Fruit fly (Drosophila melanogaster) whole organism, embryonic: ENCODE data around the gene CG42258.

Source experiments
- Blimp-1 ChIP-seq: fragments of 200-800 bp; sonication (Bioruptor generic); optimal IDR thresholded peaks from 3 replicates; lab custom pipeline; 2018; ENCODE audit warnings: missing biosample characterization, missing genetic modification characterization, mild to moderate bottlenecking, moderate library complexity, missing genetic modification reagents
- Bteb2 ChIP-seq: fragments of 200-800 bp; sonication (Bioruptor generic); optimal IDR thresholded peaks from 2 replicates; lab custom pipeline; 2016; ENCODE audit warnings: missing biosample characterization, missing genetic modification characterization
- CG10274 ChIP-seq: fragments of 200-800 bp; sonication (Bioruptor generic); optimal IDR thresholded peaks from 3 replicates; lab custom pipeline; 2017; ENCODE audit warnings: missing biosample characterization, mild to moderate bottlenecking, missing genetic modification characterization
- CG10366 ChIP-seq: fragments of 200-800 bp; sonication (Bioruptor generic); IDR thresholded peaks from 2 replicates; pipeline ENCODE4 v1.3.6; 2022; ENCODE audit warnings: missing biosample characterization, missing genetic modification characterization
- CG11093 ChIP-seq: fragments of 200-800 bp; sonication (Bioruptor generic); IDR thresholded peaks from 3 replicates; pipeline ENCODE4 v1.3.6; 2022; ENCODE audit warnings: missing biosample characterization, missing genetic modification characterization
- CG11398 ChIP-seq: fragments of 200-800 bp; sonication (Bioruptor generic); optimal IDR thresholded peaks from 2 replicates; lab custom pipeline; 2016; ENCODE audit warnings: missing biosample characterization, missing genetic modification characterization
- CG11723 ChIP-seq: fragments of 200-800 bp; sonication (Bioruptor generic); optimal IDR thresholded peaks from 2 replicates; lab custom pipeline; 2017; ENCODE audit warnings: missing biosample characterization, mild to moderate bottlenecking, missing genetic modification characterization
- CG14710 ChIP-seq: fragments of 200-800 bp; sonication (Bioruptor generic); optimal IDR thresholded peaks from 3 replicates; lab custom pipeline; 2019; ENCODE audit warnings: missing biosample characterization, mild to moderate bottlenecking, missing genetic modification characterization, moderate library complexity
- CG1647 ChIP-seq: fragments of 200-800 bp; sonication (Bioruptor generic); optimal IDR thresholded peaks from 3 replicates; lab custom pipeline; 2016; ENCODE audit warnings: missing biosample characterization, missing genetic modification characterization
- CG16779 ChIP-seq: fragments of 200-800 bp; sonication (Bioruptor generic); IDR thresholded peaks from 2 replicates; pipeline ENCODE4 v1.3.6; 2022; ENCODE audit warnings: missing biosample characterization, missing genetic modification characterization
- CG1792 ChIP-seq: fragments of 200-800 bp; sonication (Bioruptor generic); optimal IDR thresholded peaks from 2 replicates; lab custom pipeline; 2016; ENCODE audit warnings: missing biosample characterization, missing genetic modification characterization
- CG31224 ChIP-seq: fragments of 200-800 bp; sonication (Bioruptor generic); IDR thresholded peaks from 2 replicates; pipeline ENCODE4 v1.3.6; 2022; ENCODE audit warnings: missing biosample characterization, missing genetic modification characterization
- CG32767 ChIP-seq: fragments of 200-800 bp; sonication (Bioruptor generic); IDR thresholded peaks from 2 replicates; pipeline ENCODE4 v1.3.6; 2022; ENCODE audit warnings: missing biosample characterization, missing genetic modification characterization
- CG34422 ChIP-seq: fragments of 200-800 bp; sonication (Bioruptor generic); IDR thresholded peaks from 3 replicates; pipeline ENCODE4 v1.3.6; 2022; ENCODE audit warnings: missing biosample characterization, missing genetic modification characterization
- CG6254 ChIP-seq: fragments of 200-800 bp; sonication (Bioruptor generic); optimal IDR thresholded peaks from 3 replicates; lab custom pipeline; 2017; ENCODE audit warnings: mild to moderate bottlenecking, missing biosample characterization, missing genetic modification reagents, missing genetic modification characterization
- CG6813 ChIP-seq: fragments of 200-800 bp; sonication (Bioruptor generic); optimal IDR thresholded peaks from 2 replicates; lab custom pipeline; 2017; ENCODE audit warnings: missing biosample characterization, missing genetic modification characterization, mild to moderate bottlenecking, moderate library complexity, missing genetic modification reagents
- CG8359 ChIP-seq: fragments of 200-800 bp; sonication (Bioruptor generic); optimal IDR thresholded peaks from 2 replicates; lab custom pipeline; 2017; ENCODE audit warnings: missing biosample characterization, mild to moderate bottlenecking, missing genetic modification characterization, borderline replicate concordance
- CTCF ChIP-seq: fragments of 200-800 bp; sonication (Bioruptor generic); optimal IDR thresholded peaks from 2 replicates; lab custom pipeline; 2017; ENCODE audit warnings: missing biosample characterization, mild to moderate bottlenecking, missing genetic modification characterization, moderate library complexity
- Deaf1 ChIP-seq: fragments of 200-800 bp; optimal IDR thresholded peaks from 3 replicates; lab custom pipeline; 2019; ENCODE audit warnings: missing biosample characterization, mild to moderate bottlenecking, missing genetic modification characterization, moderate library complexity
- ERR ChIP-seq: fragments of 200-800 bp; sonication (Bioruptor generic); optimal IDR thresholded peaks from 2 replicates; lab custom pipeline; 2016; ENCODE audit warnings: missing biosample characterization, missing genetic modification characterization
- Elba2 ChIP-seq: fragments of 200-800 bp; sonication (Bioruptor generic); optimal IDR thresholded peaks from 3 replicates; lab custom pipeline; 2016; ENCODE audit warnings: missing biosample characterization, missing genetic modification characterization
- Mrtf ChIP-seq: fragments of 200-800 bp; sonication (Bioruptor generic); IDR thresholded peaks from 3 replicates; pipeline ENCODE4 v1.3.6; 2022; ENCODE audit warnings: missing biosample characterization, missing genetic modification characterization
- NK7.1 ChIP-seq: fragments of 200-800 bp; sonication (Bioruptor generic); optimal IDR thresholded peaks from 3 replicates; lab custom pipeline; 2016; ENCODE audit warnings: missing biosample characterization, missing genetic modification characterization
- Nf-YC ChIP-seq: fragments of 200-800 bp; optimal IDR thresholded peaks from 3 replicates; lab custom pipeline; 2019; ENCODE audit warnings: missing biosample characterization, mild to moderate bottlenecking, missing genetic modification characterization, moderate library complexity
- NfI ChIP-seq: fragments of 200-800 bp; sonication (Bioruptor generic); optimal IDR thresholded peaks from 3 replicates; lab custom pipeline; 2018; ENCODE audit warnings: missing biosample characterization, mild to moderate bottlenecking, missing genetic modification characterization, moderate library complexity
- Rx ChIP-seq: fragments of 200-800 bp; sonication (Bioruptor generic); IDR thresholded peaks from 2 replicates; pipeline ENCODE4 v1.3.6; 2022; ENCODE audit warnings: missing biosample characterization, missing genetic modification characterization
- Sin3A ChIP-seq: fragments of >200 bp; optimal IDR thresholded peaks from 2 replicates; lab custom pipeline; 2018
- Sry-δ ChIP-seq: fragments of 200-800 bp; sonication (Bioruptor generic); optimal IDR thresholded peaks from 2 replicates; lab custom pipeline; 2016; ENCODE audit warnings: missing biosample characterization, missing genetic modification characterization
- ab ChIP-seq: fragments of 200-800 bp; sonication (Bioruptor generic); optimal IDR thresholded peaks from 2 replicates; lab custom pipeline; 2016; ENCODE audit warnings: missing biosample characterization, missing genetic modification characterization
- aop ChIP-seq: fragments of 200-800 bp; sonication (Bioruptor generic); IDR thresholded peaks from 2 replicates; pipeline ENCODE4 v1.3.6; 2022; ENCODE audit warnings: missing biosample characterization, missing genetic modification characterization
- ara ChIP-seq: fragments of 200-800 bp; sonication (Bioruptor generic); IDR thresholded peaks from 2 replicates; pipeline ENCODE4 v1.3.6; 2022; ENCODE audit warnings: missing biosample characterization, missing genetic modification characterization
- az2 ChIP-seq: fragments of 200-800 bp; sonication (Bioruptor generic); optimal IDR thresholded peaks from 3 replicates; lab custom pipeline; 2016; ENCODE audit warnings: missing biosample characterization, missing genetic modification characterization
- bab2 ChIP-seq: fragments of 200-800 bp; sonication (Bioruptor generic); optimal IDR thresholded peaks from 2 replicates; lab custom pipeline; 2016; ENCODE audit warnings: missing biosample characterization, missing genetic modification characterization
- bsh ChIP-seq, 2 experiments: fragments of 200-800 bp; sonication (Bioruptor generic); optimal IDR thresholded peaks; 2 replicates each; lab custom pipeline; 2017 to 2018; ENCODE audit warnings: mild to moderate bottlenecking in 2 of 2, missing biosample characterization in 2 of 2, missing genetic modification characterization in 2 of 2, moderate library complexity in 1 of 2
- dan ChIP-seq: fragments of 200-800 bp; sonication (Bioruptor generic); IDR thresholded peaks from 2 replicates; pipeline ENCODE4 v1.3.6; 2022; ENCODE audit warnings: missing biosample characterization, missing genetic modification characterization
- fru ChIP-seq: fragments of >200 bp; optimal IDR thresholded peaks from 2 replicates; lab custom pipeline; 2017
- ham ChIP-seq: fragments of 200-800 bp; sonication (Bioruptor generic); IDR thresholded peaks from 2 replicates; pipeline ENCODE4 v1.3.6; 2022; ENCODE audit warnings: missing biosample characterization, missing genetic modification characterization
- hb ChIP-seq: fragments of 200-800 bp; sonication (Bioruptor generic); IDR thresholded peaks from 3 replicates; pipeline ENCODE4 v1.3.6; 2022; ENCODE audit warnings: missing biosample characterization, missing genetic modification characterization; ENCODE audit not compliant: partially characterized antibody
- jigr1 ChIP-seq: fragments of 200-800 bp; sonication (Bioruptor generic); IDR thresholded peaks from 3 replicates; pipeline ENCODE4 v1.3.6; 2022; ENCODE audit warnings: missing biosample characterization, missing genetic modification characterization
- nmo ChIP-seq: fragments of 200-800 bp; sonication (Bioruptor generic); optimal IDR thresholded peaks from 2 replicates; lab custom pipeline; 2018; ENCODE audit warnings: missing biosample characterization, mild to moderate bottlenecking, missing genetic modification characterization, moderate library complexity
- nom ChIP-seq: fragments of 200-800 bp; sonication (Bioruptor generic); optimal IDR thresholded peaks from 2 replicates; lab custom pipeline; 2017; ENCODE audit warnings: missing biosample characterization, missing genetic modification characterization, mild to moderate bottlenecking, moderate library complexity, missing genetic modification reagents
- pnt ChIP-seq: fragments of 200-800 bp; sonication (Bioruptor generic); optimal IDR thresholded peaks from 3 replicates; lab custom pipeline; 2016; ENCODE audit warnings: missing biosample characterization, missing genetic modification characterization
- rib ChIP-seq: fragments of 200-800 bp; sonication (Bioruptor generic); IDR thresholded peaks from 2 replicates; pipeline ENCODE4 v1.3.6; 2022; ENCODE audit warnings: missing biosample characterization, missing genetic modification characterization
- run ChIP-seq: fragments of 200-800 bp; sonication (Bioruptor generic); optimal IDR thresholded peaks from 3 replicates; lab custom pipeline; 2018; ENCODE audit warnings: missing biosample characterization, mild to moderate bottlenecking, missing genetic modification characterization
- schlank ChIP-seq: fragments of 200-800 bp; sonication (Bioruptor generic); optimal IDR thresholded peaks from 2 replicates; lab custom pipeline; 2018; ENCODE audit warnings: missing biosample characterization, mild to moderate bottlenecking, missing genetic modification characterization
- so ChIP-seq: fragments of 200-800 bp; sonication (Bioruptor generic); IDR thresholded peaks from 3 replicates; pipeline ENCODE4 v1.3.6; 2022; ENCODE audit warnings: missing biosample characterization, missing genetic modification characterization
- sr ChIP-seq: fragments of 200-800 bp; sonication (Bioruptor generic); IDR thresholded peaks from 3 replicates; pipeline ENCODE4 v1.3.6; 2022; ENCODE audit warnings: missing biosample characterization, missing genetic modification characterization
- tin ChIP-seq: fragments of 200-800 bp; sonication (Bioruptor generic); optimal IDR thresholded peaks from 3 replicates; lab custom pipeline; 2016; ENCODE audit warnings: missing biosample characterization, missing genetic modification characterization
- tna ChIP-seq: fragments of 200-800 bp; sonication (Bioruptor generic); IDR thresholded peaks from 2 replicates; pipeline ENCODE4 v1.3.6; 2022; ENCODE audit warnings: missing biosample characterization, missing genetic modification characterization; ENCODE audit not compliant: partially characterized antibody
- vfl ChIP-seq: fragments of 200-800 bp; sonication (Bioruptor generic); optimal IDR thresholded peaks from 2 replicates; lab custom pipeline; 2016; ENCODE audit warnings: missing biosample characterization, missing genetic modification characterization
- vvl ChIP-seq: fragments of 200-800 bp; sonication (Bioruptor generic); IDR thresholded peaks from 2 replicates; pipeline ENCODE4 v1.3.6; 2022; ENCODE audit warnings: missing biosample characterization, missing genetic modification characterization
- zfh2 ChIP-seq: fragments of 200-800 bp; sonication (Bioruptor generic); optimal IDR thresholded peaks from 2 replicates; lab custom pipeline; 2016; ENCODE audit warnings: missing biosample characterization, missing genetic modification characterization

CG42258 gene

dm6 chrX:12473953-12474468, 10.7 kb downstream of the CG42258 start (continued):
- TF ChIP-seq Elba2 (GFP tag; lab: Kevin White, UChicago) (no peak), schlank (tag; lab: Kevin White, UChicago) (peak; percentile 48), hb (GFP tag; lab: Robert Waterston, UW) (no peak), CG1647 (GFP tag; lab: Kevin White, UChicago) (no peak), aop (no peak), fru (no peak), zfh2 (peak; percentile 6), vfl (no peak), tna (GFP tag; lab: Robert Waterston, UW) (no peak), az2 (GFP tag; lab: Kevin White, UChicago) (peak; percentile 64), CG10274 (peak; percentile 39), Mrtf (GFP tag; lab: Robert Waterston, UW) (0 out of 3 replicates have a peak, but pooled peaks have one; percentile 52), so (GFP tag; lab: Robert Waterston, UW) (peak; percentile 82), CG6254 (GFP tag; lab: Kevin White, UChicago) (peak; percentile 65), CG11398 (GFP tag; lab: Kevin White, UChicago) (no peak), nmo (GFP tag; lab: Kevin White, UChicago) (peak; percentile 89), CG10366 (GFP tag; lab: Robert Waterston, UW) (peak; percentile 64), Rx (GFP tag; lab: Robert Waterston, UW) (0 out of 2 replicates have a peak, but pooled peaks have one; percentile 7), CG14710 (tag; lab: Kevin White, UChicago) (peak; percentile 77), vvl (GFP tag; lab: Robert Waterston, UW) (peak; percentile 80), run (tag; lab: Kevin White, UChicago) (peak; percentile 73), CG34422 (GFP tag; lab: Robert Waterston, UW) (peak; percentile 41; the same call in 2 of the 3 replicates), CTCF (no peak), bsh (GFP tag; optimal IDR thresholded peaks at IDR 0.05; lab: Kevin White, UChicago) (peak in 1 of 2 experiments; percentile 80), nom (GFP tag; lab: Kevin White, UChicago) (no peak), bab2 (no peak), Sry-δ (GFP tag; lab: Kevin White, UChicago) (no peak), ab (GFP tag; lab: Kevin White, UChicago) (no peak), dan (no peak), CG16779 (GFP tag; lab: Robert Waterston, UW) (no peak), CG1792 (no peak), ERR (GFP tag; lab: Kevin White, UChicago) (no peak), sr (no peak), CG8359 (GFP tag; lab: Kevin White, UChicago) (peak; percentile 50), Nf-YC (tag; lab: Kevin White, UChicago) (peak; percentile 86), Deaf1 (peak; percentile 70), pnt (peak; percentile 14), rib (0 out of 2 replicates have a peak, but pooled peaks have one; percentile 15), CG11723 (GFP tag; lab: Kevin White, UChicago) (peak; percentile 51), Sin3A (lab: Kevin White, UChicago) (no peak), jigr1 (no peak; the same call in 2 of the 3 replicates), NfI (peak; percentile 78), Blimp-1 (GFP tag; lab: Kevin White, UChicago) (peak; percentile 82), ham (no peak), NK7.1 (GFP tag; lab: Kevin White, UChicago) (no peak), CG32767 (peak; percentile 18; the same call in 1 of the 2 replicates), CG11093 (GFP tag; lab: Robert Waterston, UW) (peak; percentile 39; the same call in 1 of the 3 replicates), CG31224 (peak; percentile 69), tin (GFP tag; lab: Kevin White, UChicago) (peak; percentile 57), ara (GFP tag; lab: Robert Waterston, UW) (peak; percentile 63; the same call in 1 of the 2 replicates), CG6813 (GFP tag; lab: Kevin White, UChicago) (peak; percentile 45), Bteb2 (GFP tag; lab: Kevin White, UChicago) (no peak)
